Worm (Caenorhabditis elegans) whole organism, L3 larva: Measurements from ENCODE around the gene hmg-4.

Experiments used
- ceh-28 ChIP-seq: fragments of 150-350 bp; optimal IDR thresholded peaks from 2 replicates; lab custom pipeline; 2014; ENCODE audit warnings: missing biosample characterization, missing genetic modification reagents, missing genetic modification characterization
- nhr-237 ChIP-seq: fragments of 150-350 bp; optimal IDR thresholded peaks from 2 replicates; lab custom pipeline; 2014; ENCODE audit warnings: missing biosample characterization, missing genetic modification characterization
- nhr-43 ChIP-seq: sonication (generic microtip); optimal IDR thresholded peaks from 2 replicates; lab custom pipeline; 2016; ENCODE audit warnings: mild to moderate bottlenecking, missing genetic modification characterization, missing compliant biosample characterization; ENCODE audit not compliant: poor library complexity, severe bottlenecking
- nhr-77 ChIP-seq: fragments of 150-350 bp; optimal IDR thresholded peaks from 2 replicates; lab custom pipeline; 2014; ENCODE audit warnings: missing biosample characterization, missing genetic modification characterization
- pqm-1 ChIP-seq: fragments of 150-350 bp; optimal IDR thresholded peaks from 2 replicates; lab custom pipeline; 2017; ENCODE audit warnings: missing biosample characterization, missing genetic modification characterization, inconsistent platforms
- snpc-4 ChIP-seq: fragments of 150-350 bp; optimal IDR thresholded peaks from 2 replicates; lab custom pipeline; 2014; ENCODE audit warnings: missing biosample characterization, missing genetic modification characterization
- ztf-11 ChIP-seq: fragments of 150-350 bp; optimal IDR thresholded peaks from 2 replicates; lab custom pipeline; 2014; ENCODE audit warnings: missing biosample characterization, missing genetic modification characterization

DNA sequence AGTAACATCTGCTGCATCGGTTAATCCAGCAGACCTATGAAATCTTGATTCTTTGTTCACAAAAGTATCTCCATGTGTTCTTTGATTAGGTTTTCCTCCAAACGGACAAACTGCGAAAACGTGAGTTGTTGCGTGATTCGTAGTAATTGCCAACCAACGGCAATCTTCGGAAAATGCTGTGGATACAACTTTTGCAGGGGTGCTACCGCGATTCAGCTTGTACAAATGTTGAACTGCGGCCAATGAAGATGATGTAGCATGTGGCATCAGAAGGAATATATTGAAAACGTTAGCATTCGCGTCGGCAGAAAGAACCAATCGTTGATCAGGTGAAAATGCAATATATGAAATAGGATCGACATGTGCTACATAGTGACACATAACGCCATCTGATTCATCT lies 49.7 kb downstream of the hmg-4 start:
- TF ChIP-seq nhr-43 (tag; lab: Kevin White, UChicago), result no peak
- no peak for TF ChIP-seq snpc-4 (tag; lab: Kevin White, UChicago)
- TF ChIP-seq pqm-1 (tag; lab: Kevin White, UChicago), result no peak
- TF ChIP-seq ceh-28 (tag; lab: Kevin White, UChicago), result no peak
- no peak for TF ChIP-seq nhr-77 (tag; lab: Kevin White, UChicago)
- no peak for TF ChIP-seq nhr-237
- no peak for TF ChIP-seq ztf-11
